Worm (Caenorhabditis elegans) whole organism, L3 larva: ENCODE data around the gene F21G4.1.

ENCODE experiments used
- elt-1 ChIP-seq: fragments of 150-350 bp; optimal IDR thresholded peaks from 2 replicates; lab custom pipeline; 2014; ENCODE audit warnings: missing biosample characterization, missing genetic modification characterization
- elt-2 ChIP-seq: sonication (generic microtip); optimal IDR thresholded peaks from 2 replicates; lab custom pipeline; 2016; ENCODE audit warnings: missing genetic modification reagents, mild to moderate bottlenecking, missing genetic modification characterization, missing compliant biosample characterization
- elt-3 ChIP-seq, 3 experiments: fragments of 150-350 bp in 1 of 3; sonication (generic microtip) in 2 of 3; optimal IDR thresholded peaks; 2 replicates in 2 of 3; 4 replicates in 1 of 3; lab custom pipeline; 2014 to 2017; ENCODE audit warnings: missing biosample characterization in 3 of 3, missing genetic modification characterization in 3 of 3
- fkh-10 ChIP-seq: sonication (generic microtip); optimal IDR thresholded peaks from 2 replicates; lab custom pipeline; 2017; ENCODE audit warnings: missing biosample characterization, missing genetic modification reagents, missing genetic modification characterization
- fkh-2 ChIP-seq: fragments of 150-350 bp; optimal IDR thresholded peaks from 2 replicates; lab custom pipeline; 2014; ENCODE audit warnings: missing biosample characterization, missing genetic modification reagents, missing genetic modification characterization
- hmg-11 ChIP-seq: sonication (generic microtip); optimal IDR thresholded peaks from 2 replicates; lab custom pipeline; 2016; ENCODE audit warnings: missing genetic modification characterization, missing compliant biosample characterization
- jun-1 ChIP-seq: fragments of 150-350 bp; optimal IDR thresholded peaks from 2 replicates; lab custom pipeline; 2014; ENCODE audit warnings: missing biosample characterization, missing genetic modification reagents, missing genetic modification characterization
- mml-1 ChIP-seq: fragments of 150-350 bp; sonication (generic microtip); optimal IDR thresholded peaks from 3 replicates; lab custom pipeline; 2014; ENCODE audit warnings: missing biosample characterization, missing genetic modification characterization
- nhr-237 ChIP-seq: fragments of 150-350 bp; optimal IDR thresholded peaks from 2 replicates; lab custom pipeline; 2014; ENCODE audit warnings: missing biosample characterization, missing genetic modification characterization
- nhr-76 ChIP-seq: fragments of 150-350 bp; sonication (generic microtip); optimal IDR thresholded peaks from 5 replicates; lab custom pipeline; 2014; ENCODE audit warnings: missing biosample characterization, missing genetic modification characterization
- zag-1 ChIP-seq: fragments of 150-350 bp; optimal IDR thresholded peaks from 2 replicates; lab custom pipeline; 2014; ENCODE audit warnings: missing biosample characterization, missing genetic modification characterization
- ztf-11 ChIP-seq: fragments of 150-350 bp; optimal IDR thresholded peaks from 2 replicates; lab custom pipeline; 2014; ENCODE audit warnings: missing biosample characterization, missing genetic modification characterization

DNA sequence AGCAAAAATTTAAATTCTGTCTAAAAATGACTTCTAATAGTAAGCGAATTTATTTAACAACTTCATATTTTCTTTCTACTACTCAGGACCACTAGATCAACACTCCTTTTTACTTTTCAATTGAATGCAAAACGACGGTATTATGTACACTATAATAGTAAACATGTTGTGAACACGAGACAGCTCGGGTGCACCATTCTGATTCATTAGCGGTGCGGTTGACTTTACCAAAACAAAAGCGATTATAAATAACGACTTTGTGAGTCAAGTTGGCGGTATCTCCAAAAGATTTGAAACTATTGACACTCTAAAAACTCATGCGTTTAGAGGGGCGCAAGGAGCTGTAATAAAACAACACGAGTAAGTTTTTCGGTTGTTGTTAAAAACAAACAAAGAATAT, 48.4 kb upstream of the F21G4.1 start:
- TF ChIP-seq fkh-2 (tag; lab: Kevin White, UChicago) (no peak), elt-1 (no peak), ztf-11 (tag; lab: Kevin White, UChicago) (no peak), nhr-237 (tag; lab: Kevin White, UChicago) (no peak), elt-3 (tag; optimal IDR thresholded peaks at IDR 0.05; lab: Kevin White, UChicago) (no peak), fkh-10 (GFP tag; lab: Kevin White, UChicago) (no peak), hmg-11 (no peak), jun-1 (tag; lab: Kevin White, UChicago) (no peak), nhr-76 (tag; lab: Kevin White, UChicago) (no peak), mml-1 (tag; lab: Kevin White, UChicago) (no peak), elt-2 (no peak), zag-1 (tag; lab: Kevin White, UChicago) (no peak)
